Fruit fly (Drosophila melanogaster): ENCODE measurements around the gene Rox8.

Gene Rox8

dm6 chr3R:23996224-23996623 is 51.8 kb downstream of the Rox8 start, which contains the start of gene LSm3:
Gene LSm3, plus strand, starts transcription at chr3R:23996262.
- TF ChIP-seq crp (GFP tag; optimal IDR thresholded peaks at IDR 0.05) (peak in 1 of 2 experiments; percentile 43), BEAF-32 (GFP tag; optimal IDR thresholded peaks at IDR 0.05) (peak; percentile 23), Opbp (GFP tag; IDR thresholded peaks at IDR 0.05; ENCODE audit: partially characterized antibody) (no peak), chm (GFP tag; IDR thresholded peaks at IDR 0.05) (0 out of 2 replicates have a peak, but pooled peaks have one; percentile 7), CG9797 (GFP tag; optimal IDR thresholded peaks at IDR 0.05) (peak; percentile 19), CG10654 (GFP tag; optimal IDR thresholded peaks at IDR 0.05) (no peak), CoRest (tag; optimal IDR thresholded peaks at IDR 0.05) (peak; percentile 47), CG34422 (GFP tag; IDR thresholded peaks at IDR 0.05) (0 out of 3 replicates have a peak, but pooled peaks have one; percentile 25), CG34224 (GFP tag; IDR thresholded peaks at IDR 0.05; ENCODE audit: partially characterized antibody) (0 out of 3 replicates have a peak, but pooled peaks have one; percentile 24), CG2875 (GFP tag; optimal IDR thresholded peaks at IDR 0.05) (no peak), stwl (tag; optimal IDR thresholded peaks at IDR 0.05) (peak; percentile 47), pzg (GFP tag; optimal IDR thresholded peaks at IDR 0.05) (peak; percentile 53), Ets97D (GFP tag; optimal IDR thresholded peaks at IDR 0.05) (peak; percentile 25), CTCF (GFP tag; optimal IDR thresholded peaks at IDR 0.05) (peak; percentile 35), E2f2 (GFP tag; IDR thresholded peaks at IDR 0.05) (peak; percentile 48), CG12659 (GFP tag; optimal IDR thresholded peaks at IDR 0.05) (peak; percentile 23), Sry-δ (GFP tag; optimal IDR thresholded peaks at IDR 0.05) (peak; percentile 17), NFAT (GFP tag; IDR thresholded peaks at IDR 0.05) (no peak), D19B (GFP tag; optimal IDR thresholded peaks at IDR 0.05) (no peak), MBD-R2 (GFP tag; IDR thresholded peaks at IDR 0.05) (peak; percentile 65), MESR4 (GFP tag; optimal IDR thresholded peaks at IDR 0.05) (peak; percentile 28), Dp (GFP tag; optimal IDR thresholded peaks at IDR 0.05) (peak; percentile 44), ci (GFP tag; IDR thresholded peaks at IDR 0.05) (0 out of 3 replicates have a peak, but pooled peaks have one; percentile 51), CG17186 (GFP tag; optimal IDR thresholded peaks at IDR 0.05) (peak; percentile 99), Sin3A (optimal IDR thresholded peaks at IDR 0.05) (peak; percentile 29), CG10267 (tag; optimal IDR thresholded peaks at IDR 0.05) (peak; percentile 85), pan (optimal IDR thresholded peaks at IDR 0.05) (no peak), pan (GFP tag; optimal IDR thresholded peaks at IDR 0.05 in 1 of 2, IDR thresholded peaks at IDR 0.05 in 1 of 2) (no peak), Dref (GFP tag; IDR thresholded peaks at IDR 0.05) (peak; percentile 34; the same call in 1 of the 2 replicates), Pdp1 (GFP tag; optimal IDR thresholded peaks at IDR 0.05) (peak in 1 of 2 experiments; percentile 1), Med (GFP tag) (peak; percentile 73), CG8924 (tag; optimal IDR thresholded peaks at IDR 0.05) (no peak), row (GFP tag; IDR thresholded peaks at IDR 0.05) (peak; percentile 5; the same call in 1 of the 3 replicates), CG1603 (tag; optimal IDR thresholded peaks at IDR 0.05) (peak; percentile 22), CG2116 (GFP tag; optimal IDR thresholded peaks at IDR 0.05) (peak; percentile 48), CG15479 (GFP tag; optimal IDR thresholded peaks at IDR 0.05) (peak; percentile 63), CG9876 (GFP tag; optimal IDR thresholded peaks at IDR 0.05) (no peak), CG4617 (GFP tag; optimal IDR thresholded peaks at IDR 0.05; ENCODE audit: borderline replicate concordance) (peak; percentile 32), gfzf (GFP tag; optimal IDR thresholded peaks at IDR 0.05) (peak; percentile 9)

dm6 chr3R:23995460-23995859 is 52.6 kb downstream of the Rox8 start, which contains the start of gene CG33108:
Gene CG33108, plus strand, starts transcription at chr3R:23995659.
- TF ChIP-seq BEAF-32 (GFP tag; optimal IDR thresholded peaks at IDR 0.05), result peak; percentile 7
- TF ChIP-seq peb (GFP tag; IDR thresholded peaks at IDR 0.05), result no peak
- peak; percentile 32 for TF ChIP-seq HmgZ (tag; optimal IDR thresholded peaks at IDR 0.05)
- TF ChIP-seq zen (tag; optimal IDR thresholded peaks at IDR 0.05), result no peak
- no peak for TF ChIP-seq CG31388 (GFP tag; optimal IDR thresholded peaks at IDR 0.05)
- no peak for TF ChIP-seq CG17568 (GFP tag; optimal IDR thresholded peaks at IDR 0.05)
- TF ChIP-seq sens (GFP tag), result peak; percentile 24
- no peak for TF ChIP-seq CG8290 (GFP tag; optimal IDR thresholded peaks at IDR 0.05)
- TF ChIP-seq CG8290 (tag; optimal IDR thresholded peaks at IDR 0.05), result peak in 1 of 2 experiments; percentile 18
- peak; percentile 24; the same call in 1 of the 2 replicates for TF ChIP-seq Bgb (GFP tag; IDR thresholded peaks at IDR 0.05; ENCODE audit: partially characterized antibody)
- no peak for TF ChIP-seq bab2 (GFP tag; optimal IDR thresholded peaks at IDR 0.05)
- peak; percentile 23 for TF ChIP-seq CG2120 (GFP tag; optimal IDR thresholded peaks at IDR 0.05)
- no peak for TF ChIP-seq onecut (GFP tag; IDR thresholded peaks at IDR 0.05)
- TF ChIP-seq MBD-R2 (GFP tag; IDR thresholded peaks at IDR 0.05), result peak; percentile 38; the same call in 1 of the 2 replicates
- peak; percentile 2 for TF ChIP-seq CG12391 (tag; optimal IDR thresholded peaks at IDR 0.05)
- peak; percentile 3 for TF ChIP-seq gfzf (GFP tag; optimal IDR thresholded peaks at IDR 0.05)
- TF ChIP-seq stwl (tag; optimal IDR thresholded peaks at IDR 0.05), result peak; percentile 30

All from whole organism, embryonic.